Worm (Caenorhabditis elegans) whole organism, L4 larva: ENCODE results near the gene F18E9.1.

Source experiments
- D1046.2 ChIP-seq: fragments of 200-800 bp; sonication (Bioruptor generic); IDR thresholded peaks from 2 replicates; pipeline ENCODE4 v1.3.6; 2022; ENCODE audit warnings: missing genetic modification characterization, missing compliant biosample characterization
- F10B5.3 ChIP-seq: sonication (generic microtip); optimal IDR thresholded peaks from 2 replicates; lab custom pipeline; 2016; ENCODE audit warnings: mild to moderate bottlenecking, missing genetic modification characterization, missing compliant biosample characterization
- F26F4.8 ChIP-seq: fragments of 200-800 bp; sonication (Bioruptor generic); conservative IDR thresholded peaks from 2 replicates; pipeline ENCODE4 v1.3.6; 2022; ENCODE audit warnings: missing genetic modification characterization, missing compliant biosample characterization
- F44E2.7 ChIP-seq: fragments of 200-800 bp; sonication (Bioruptor generic); IDR thresholded peaks from 2 replicates; pipeline ENCODE4 v2.1.2; 2022; ENCODE audit warnings: missing genetic modification characterization, missing compliant biosample characterization
- R02D3.7 ChIP-seq: fragments of 150-350 bp; sonication (generic microtip); optimal IDR thresholded peaks from 3 replicates; lab custom pipeline; 2014; ENCODE audit warnings: missing biosample characterization, missing genetic modification characterization
- T20F7.1 ChIP-seq: fragments of 200-800 bp; sonication (Bioruptor generic); optimal IDR thresholded peaks from 2 replicates; lab custom pipeline; 2018; ENCODE audit warnings: mild to moderate bottlenecking, missing genetic modification characterization, missing compliant biosample characterization
- Y48G9A.11 ChIP-seq: fragments of 200-800 bp; sonication (Bioruptor generic); IDR thresholded peaks from 2 replicates; pipeline ENCODE4 v1.3.6; 2022; ENCODE audit warnings: missing genetic modification reagents, missing genetic modification characterization, missing compliant biosample characterization
- Y75B8A.6 ChIP-seq: fragments of 200-800 bp; sonication (Bioruptor generic); IDR thresholded peaks from 2 replicates; pipeline ENCODE4 v1.3.6; 2022; ENCODE audit warnings: missing genetic modification reagents, missing genetic modification characterization, missing compliant biosample characterization
- arid-1 ChIP-seq: fragments of 200-800 bp; sonication (Bioruptor generic); conservative IDR thresholded peaks from 2 replicates; pipeline ENCODE4 v1.3.6; 2022; ENCODE audit warnings: missing genetic modification reagents, missing genetic modification characterization, missing compliant biosample characterization
- ceh-28 ChIP-seq: fragments of 150-350 bp; optimal IDR thresholded peaks from 2 replicates; lab custom pipeline; 2014; ENCODE audit warnings: missing biosample characterization, missing genetic modification reagents, missing genetic modification characterization
- ceh-44 ChIP-seq: fragments of 200-800 bp; sonication (Bioruptor generic); IDR thresholded peaks from 2 replicates; pipeline ENCODE4 v1.3.6; 2022; ENCODE audit warnings: missing genetic modification reagents, missing genetic modification characterization, missing compliant biosample characterization
- ceh-62 ChIP-seq: sonication (generic microtip); optimal IDR thresholded peaks from 2 replicates; lab custom pipeline; 2017; ENCODE audit warnings: missing biosample characterization, missing genetic modification characterization
- daf-16 ChIP-seq, 3 experiments: sonication (generic microtip); optimal IDR thresholded peaks; 2 replicates each; lab custom pipeline; 2016 to 2017; ENCODE audit warnings: missing genetic modification characterization in 3 of 3, missing genetic modification reagents in 3 of 3, mild to moderate bottlenecking in 2 of 3, missing compliant biosample characterization in 2 of 3, missing biosample characterization in 1 of 3, moderate library complexity in 1 of 3
- daf-19 ChIP-seq: fragments of 200-800 bp; sonication (Bioruptor generic); conservative IDR thresholded peaks from 2 replicates; pipeline ENCODE4 v1.3.6; 2022; ENCODE audit warnings: missing genetic modification characterization, missing compliant biosample characterization
- daf-8 ChIP-seq: fragments of 200-800 bp; sonication (Bioruptor generic); IDR thresholded peaks from 2 replicates; pipeline ENCODE4 v1.3.6; 2022; ENCODE audit warnings: missing genetic modification characterization, missing compliant biosample characterization
- dmd-8 ChIP-seq: fragments of 200-800 bp; sonication (Bioruptor generic); IDR thresholded peaks from 2 replicates; pipeline ENCODE4 v1.3.6; 2022; ENCODE audit warnings: missing genetic modification characterization, missing compliant biosample characterization
- dmd-9 ChIP-seq: fragments of 200-800 bp; sonication (Bioruptor generic); IDR thresholded peaks from 2 replicates; pipeline ENCODE4 v1.3.6; 2022; ENCODE audit warnings: missing genetic modification reagents, missing genetic modification characterization, missing compliant biosample characterization
- dpl-1 ChIP-seq: fragments of 150-350 bp; optimal IDR thresholded peaks from 2 replicates; lab custom pipeline; 2014; ENCODE audit warnings: missing biosample characterization, missing genetic modification reagents, missing genetic modification characterization
- duxl-1 ChIP-seq: sonication (generic microtip); optimal IDR thresholded peaks from 2 replicates; lab custom pipeline; 2016; ENCODE audit warnings: mild to moderate bottlenecking, missing genetic modification characterization, moderate library complexity, missing compliant biosample characterization; ENCODE audit not compliant: poor library complexity
- hlh-30 ChIP-seq: sonication (generic microtip); optimal IDR thresholded peaks from 2 replicates; lab custom pipeline; 2017; ENCODE audit warnings: antibody characterized with exemption, mild to moderate bottlenecking, missing genetic modification characterization, missing compliant biosample characterization; ENCODE audit not compliant: insufficient read depth
- hmg-1.1 ChIP-seq: fragments of 200-800 bp; sonication (Bioruptor generic); IDR thresholded peaks from 2 replicates; pipeline ENCODE4 v1.3.6; 2022; ENCODE audit warnings: missing genetic modification reagents, missing genetic modification characterization, missing compliant biosample characterization
- jun-1 ChIP-seq: fragments of 150-350 bp; optimal IDR thresholded peaks from 2 replicates; lab custom pipeline; 2014; ENCODE audit warnings: missing biosample characterization, missing genetic modification reagents, missing genetic modification characterization
- lim-7 ChIP-seq: fragments of 200-800 bp; sonication (Bioruptor generic); IDR thresholded peaks from 2 replicates; pipeline ENCODE4 v1.3.6; 2022; ENCODE audit warnings: missing genetic modification characterization, missing compliant biosample characterization
- lin-1 ChIP-seq: fragments of 200-800 bp; sonication (Bioruptor generic); IDR thresholded peaks from 2 replicates; pipeline ENCODE4 v1.3.6; 2022; ENCODE audit warnings: missing genetic modification reagents, missing genetic modification characterization, missing compliant biosample characterization
- lin-38 ChIP-seq: fragments of 200-800 bp; sonication (Bioruptor generic); IDR thresholded peaks from 2 replicates; pipeline ENCODE4 v1.3.6; 2022; ENCODE audit warnings: missing genetic modification reagents, missing genetic modification characterization, missing compliant biosample characterization
- lir-3 ChIP-seq: sonication (generic microtip); optimal IDR thresholded peaks from 2 replicates; lab custom pipeline; 2016; ENCODE audit warnings: mild to moderate bottlenecking, missing genetic modification characterization, missing compliant biosample characterization
- madf-5 ChIP-seq, 2 experiments: fragments of 200-800 bp; sonication (Bioruptor generic); IDR thresholded peaks; 2 replicates each; pipeline ENCODE4 v1.3.6; 2022; ENCODE audit warnings: missing compliant biosample characterization in 2 of 2, missing genetic modification characterization in 2 of 2
- mdl-1 ChIP-seq, 2 experiments: fragments of 150-350 bp in 1 of 2; sonication (generic microtip) in 1 of 2; optimal IDR thresholded peaks; 2 replicates each; lab custom pipeline; 2014 to 2017; ENCODE audit warnings: missing biosample characterization in 2 of 2, missing genetic modification characterization in 2 of 2
- mep-1 ChIP-seq: fragments of 150-350 bp; sonication (generic microtip); optimal IDR thresholded peaks from 3 replicates; lab custom pipeline; 2014; ENCODE audit warnings: missing biosample characterization, missing genetic modification characterization
- mes-2 ChIP-seq: sonication (generic microtip); optimal IDR thresholded peaks from 2 replicates; lab custom pipeline; 2016; ENCODE audit warnings: missing genotype, mild to moderate bottlenecking, missing genetic modification characterization, missing compliant biosample characterization; ENCODE audit not compliant: poor library complexity, severe bottlenecking
- mxl-2 ChIP-seq: fragments of 200-800 bp; sonication (Bioruptor generic); conservative IDR thresholded peaks from 2 replicates; pipeline ENCODE4 v1.3.6; 2022; ENCODE audit warnings: missing genetic modification reagents, missing genetic modification characterization, missing compliant biosample characterization
- nhr-10 ChIP-seq: fragments of 150-350 bp; optimal IDR thresholded peaks from 2 replicates; lab custom pipeline; 2014; ENCODE audit warnings: missing biosample characterization, missing genetic modification characterization
- nhr-11 ChIP-seq: fragments of 150-350 bp; optimal IDR thresholded peaks from 2 replicates; lab custom pipeline; 2014; ENCODE audit warnings: missing biosample characterization, missing genetic modification characterization
- nhr-237 ChIP-seq: sonication (generic microtip); optimal IDR thresholded peaks from 2 replicates; lab custom pipeline; 2017; ENCODE audit warnings: missing biosample characterization, missing genetic modification characterization
- nhr-28 ChIP-seq: fragments of 150-350 bp; optimal IDR thresholded peaks from 2 replicates; lab custom pipeline; 2014; ENCODE audit warnings: missing biosample characterization, missing genetic modification characterization
- nhr-48 ChIP-seq: sonication (generic microtip); optimal IDR thresholded peaks from 2 replicates; lab custom pipeline; 2016; ENCODE audit warnings: mild to moderate bottlenecking, missing genetic modification characterization, missing compliant biosample characterization
- nhr-77 ChIP-seq: fragments of 150-350 bp; optimal IDR thresholded peaks from 2 replicates; lab custom pipeline; 2014; ENCODE audit warnings: missing biosample characterization, missing genetic modification characterization
- pha-4 ChIP-seq, 2 experiments: fragments of 150-350 bp in 1 of 2; fragments of 200-800 bp in 1 of 2; sonication (Bioruptor generic) in 1 of 2; IDR thresholded peaks in 1 of 2; optimal IDR thresholded peaks in 1 of 2; 2 replicates each; pipeline versions ENCODE4 v1.3.6 to Lab custom; 2014 to 2022; ENCODE audit warnings: missing genetic modification characterization in 2 of 2, missing genetic modification reagents in 2 of 2, missing biosample characterization in 1 of 2, missing compliant biosample characterization in 1 of 2
- php-3 ChIP-seq: fragments of 200-800 bp; sonication (Bioruptor generic); IDR thresholded peaks from 2 replicates; pipeline ENCODE4 v1.3.6; 2022; ENCODE audit warnings: missing genetic modification reagents, missing genetic modification characterization, missing compliant biosample characterization
- rbr-2 ChIP-seq: sonication (generic microtip); optimal IDR thresholded peaks from 2 replicates; lab custom pipeline; 2016; ENCODE audit warnings: missing genotype, missing genetic modification characterization, missing compliant biosample characterization
- skn-1 ChIP-seq: fragments of 150-350 bp; optimal IDR thresholded peaks from 2 replicates; lab custom pipeline; 2014; ENCODE audit warnings: missing biosample characterization, missing genetic modification characterization
- snpc-1.2 ChIP-seq: fragments of 200-800 bp; sonication (Bioruptor generic); IDR thresholded peaks from 2 replicates; pipeline ENCODE4 v1.3.6; 2022; ENCODE audit warnings: missing genetic modification reagents, missing genetic modification characterization, missing compliant biosample characterization
- spr-1 ChIP-seq: sonication (generic microtip); optimal IDR thresholded peaks from 2 replicates; lab custom pipeline; 2016; ENCODE audit warnings: mild to moderate bottlenecking, missing genetic modification characterization, missing compliant biosample characterization
- tag-97 ChIP-seq: fragments of 200-800 bp; sonication (Bioruptor generic); IDR thresholded peaks from 2 replicates; pipeline ENCODE4 v1.3.6; 2022; ENCODE audit warnings: missing genetic modification characterization, missing compliant biosample characterization
- tra-1 ChIP-seq: fragments of 200-800 bp; sonication (Bioruptor generic); IDR thresholded peaks from 2 replicates; pipeline ENCODE4 v1.3.6; 2022; ENCODE audit warnings: missing genetic modification reagents, missing genetic modification characterization, missing compliant biosample characterization
- unc-130 ChIP-seq: sonication (generic microtip); optimal IDR thresholded peaks from 2 replicates; lab custom pipeline; 2016; ENCODE audit warnings: missing genetic modification reagents, missing genetic modification characterization, missing compliant biosample characterization
- zfp-2 ChIP-seq: sonication (generic microtip); optimal IDR thresholded peaks from 2 replicates; lab custom pipeline; 2016; ENCODE audit warnings: mild to moderate bottlenecking, missing genetic modification characterization, missing compliant biosample characterization
- zip-2 ChIP-seq: fragments of 150-350 bp; optimal IDR thresholded peaks from 2 replicates; lab custom pipeline; 2014; ENCODE audit warnings: missing biosample characterization, missing genetic modification characterization
- ztf-11 ChIP-seq: fragments of 150-350 bp; optimal IDR thresholded peaks from 2 replicates; lab custom pipeline; 2014; ENCODE audit warnings: missing biosample characterization, missing genetic modification characterization

The F18E9.1 gene

ce11 chrX:8646287-8646686, 45.0 kb downstream of the F18E9.1 start (continued):
- TF ChIP-seq tra-1 (GFP tag; lab: Robert Waterston, UW) (peak; percentile 71), T20F7.1 (peak; percentile 9), lin-1 (GFP tag; lab: Robert Waterston, UW) (peak; percentile 56; the same call in 1 of the 2 replicates), hlh-30 (tag; lab: Kevin White, UChicago) (peak; percentile 56), spr-1 (tag; lab: Kevin White, UChicago) (peak; percentile 65), dpl-1 (GFP tag; lab: Kevin White, UChicago) (no peak), snpc-1.2 (GFP tag; lab: Robert Waterston, UW) (peak; percentile 92), nhr-237 (tag; lab: Kevin White, UChicago) (no peak), zip-2 (tag; lab: Kevin White, UChicago) (no peak), skn-1 (tag; lab: Kevin White, UChicago) (no peak), nhr-10 (tag; lab: Kevin White, UChicago) (no peak), mxl-2 (GFP tag; lab: Robert Waterston, UW) (peak; percentile 80), lir-3 (tag; lab: Kevin White, UChicago) (peak; percentile 31), rbr-2 (tag; lab: Kevin White, UChicago) (peak; percentile 35), R02D3.7 (no peak), dmd-9 (peak; percentile 37; the same call in 1 of the 2 replicates), nhr-48 (tag; lab: Kevin White, UChicago) (peak; percentile 65), F10B5.3 (tag; lab: Kevin White, UChicago) (no peak), tag-97 (GFP tag; lab: Robert Waterston, UW) (no peak), nhr-28 (tag; lab: Kevin White, UChicago) (peak; percentile 40), daf-19 (GFP tag; lab: Robert Waterston, UW) (peak; percentile 81), hmg-1.1 (GFP tag; lab: Robert Waterston, UW) (peak; percentile 83), ztf-11 (tag; lab: Kevin White, UChicago) (no peak), mep-1 (peak; percentile 51), duxl-1 (peak; percentile 51), dmd-8 (peak; percentile 92), php-3 (GFP tag; lab: Robert Waterston, UW) (peak; percentile 56; the same call in 1 of the 2 replicates), ceh-44 (peak; percentile 88), lim-7 (peak; percentile 94), F26F4.8 (0 out of 2 replicates have a peak, but pooled peaks have one; percentile 60), jun-1 (tag; lab: Kevin White, UChicago) (no peak), madf-5 (GFP tag; IDR thresholded peaks at IDR 0.05; lab: Robert Waterston, UW) (0 out of 4 replicates have a peak, but pooled peaks have one; percentile 69 to 70), arid-1 (peak; percentile 89), mdl-1 (tag; optimal IDR thresholded peaks at IDR 0.05; lab: Kevin White, UChicago) (peak in 1 of 2 experiments; percentile 24), D1046.2 (peak; percentile 78), Y48G9A.11 (GFP tag; lab: Robert Waterston, UW) (peak; percentile 61; the same call in 1 of the 2 replicates), unc-130 (peak; percentile 38)

- TF ChIP-seq F44E2.7 (GFP tag; lab: Robert Waterston, UW) (no peak), Y75B8A.6 (no peak), mes-2 (no peak), ceh-62 (tag; lab: Kevin White, UChicago) (no peak), daf-8 (GFP tag; lab: Robert Waterston, UW) (no peak), T20F7.1 (no peak), nhr-11 (tag; lab: Kevin White, UChicago) (no peak), lin-38 (GFP tag; lab: Robert Waterston, UW) (no peak), nhr-10 (tag; lab: Kevin White, UChicago) (no peak), daf-16 (GFP tag; optimal IDR thresholded peaks at IDR 0.05; lab: Kevin White, UChicago) (no peak), daf-16 (tag; optimal IDR thresholded peaks at IDR 0.05; lab: Kevin White, UChicago) (no peak), zfp-2 (tag; lab: Kevin White, UChicago) (no peak), pha-4 (GFP tag; IDR thresholded peaks at IDR 0.05; lab: Robert Waterston, UW) (no peak), pha-4 (tag; optimal IDR thresholded peaks at IDR 0.05; lab: Kevin White, UChicago) (no peak), lim-7 (no peak), D1046.2 (no peak), skn-1 (tag; lab: Kevin White, UChicago) (no peak), mep-1 (no peak), ceh-28 (no peak), nhr-77 (tag; lab: Kevin White, UChicago) (no peak), F26F4.8 (no peak)
- TF ChIP-seq, all 104 proteins: peak for 0
Measured at ce11 chrX:8646997-8647396, 45.7 kb downstream of the F18E9.1 start, which contains the start of gene F12D9.2. TSS of gene F12D9.2 (minus strand) at chrX:8647097.
